Fruit fly (Drosophila melanogaster) Kc167 (cell line): ENCODE results near the gene CG34043.

Experiments
- Myc ChIP-seq: fragments of >200 bp; optimal IDR thresholded peaks from 2 replicates; lab custom pipeline; 2017; ENCODE audit warnings: missing external identifiers
- Sin3A ChIP-seq: fragments of >200 bp; optimal IDR thresholded peaks from 2 replicates; lab custom pipeline; 2018; ENCODE audit warnings: missing external identifiers
- h ChIP-seq: fragments of >200 bp; optimal IDR thresholded peaks from 3 replicates; lab custom pipeline; 2018; ENCODE audit warnings: missing external identifiers
- insv ChIP-seq: fragments of >200 bp; optimal IDR thresholded peaks from 3 replicates; lab custom pipeline; 2018; ENCODE audit warnings: missing external identifiers
- psq ChIP-seq: fragments of >200 bp; optimal IDR thresholded peaks from 2 replicates; lab custom pipeline; 2017; ENCODE audit warnings: missing external identifiers
- ttk ChIP-seq: sonication (Bioruptor generic); optimal IDR thresholded peaks from 2 replicates; lab custom pipeline; 2017; ENCODE audit warnings: missing external identifiers

CG34043 gene

DNA sequence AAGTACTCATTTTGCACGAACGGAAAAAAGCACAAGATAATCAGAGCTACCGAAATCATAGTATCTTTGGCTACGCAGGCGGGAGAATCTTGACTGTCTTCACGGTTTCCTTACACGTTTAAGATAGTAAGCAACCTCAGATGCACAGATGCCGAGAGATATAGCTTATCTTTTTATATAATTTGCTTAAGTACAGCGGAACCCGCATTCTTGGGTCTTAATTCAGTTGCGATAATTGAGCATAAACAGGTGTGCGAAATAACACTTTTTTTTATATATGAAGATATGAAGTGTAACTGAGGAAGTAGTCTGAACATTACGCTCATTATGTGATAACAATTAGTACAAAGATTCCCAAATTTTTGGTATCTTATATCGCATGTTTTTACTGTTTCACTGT is at the start of gene CG34043:
Gene CG34043 (minus strand): TSS at position 101 of the 400 bp plus-strand sequence.
- TF ChIP-seq Myc (lab: Kevin White, UChicago) (no peak), insv (no peak), psq (lab: Kevin White, UChicago) (no peak), Sin3A (lab: Kevin White, UChicago) (no peak), ttk (lab: Kevin White, UChicago) (no peak), h (no peak)

- TF ChIP-seq insv (no peak), ttk (lab: Kevin White, UChicago) (no peak), Myc (lab: Kevin White, UChicago) (no peak), h (no peak), Sin3A (lab: Kevin White, UChicago) (no peak), psq (lab: Kevin White, UChicago) (no peak)
Observed at dm6 chr2L:10327790-10328189, 47.1 kb upstream of the CG34043 start, which contains the start of gene RnrL. RnrL (minus strand) TSS chr2L:10327943.

DNA sequence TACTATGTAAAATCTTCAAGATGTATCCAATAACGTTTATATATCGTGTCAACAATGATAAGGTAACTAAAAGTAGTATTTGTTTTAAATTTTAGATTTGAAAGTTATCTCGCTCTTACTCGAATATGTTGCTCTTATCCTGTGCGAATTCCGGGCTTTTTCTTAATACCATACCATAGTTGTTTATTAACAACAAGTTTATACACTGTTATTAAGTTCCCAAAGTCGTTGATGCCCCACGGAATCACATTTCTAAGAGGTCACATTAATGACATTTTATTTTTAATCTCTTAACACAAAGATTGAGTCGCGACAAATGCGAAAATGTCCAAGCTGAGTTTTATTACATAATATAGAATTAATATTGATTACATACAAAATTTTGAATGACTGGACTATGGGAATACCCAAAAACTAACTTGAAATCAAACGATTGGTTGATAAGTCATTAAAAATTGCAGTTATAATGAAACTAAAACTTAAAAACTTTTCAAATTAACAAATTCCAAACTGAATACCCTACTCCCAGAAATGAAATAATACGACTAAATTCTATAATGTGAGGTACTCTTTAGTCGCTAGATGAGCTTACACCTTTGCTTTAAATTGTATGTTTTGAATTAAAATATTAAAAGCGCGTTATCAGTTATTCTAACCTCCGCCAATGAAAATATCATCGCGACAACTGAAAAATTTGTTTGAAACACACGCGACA is 42.3 kb upstream of the CG34043 start, which contains the start of gene CG5381:
Gene CG5381 (minus strand): TSS at position 330 of the 715 bp plus-strand sequence.
- TF ChIP-seq insv = no peak
- TF ChIP-seq Myc (lab: Kevin White, UChicago) = no peak
- TF ChIP-seq Sin3A (lab: Kevin White, UChicago) = no peak
- no peak for TF ChIP-seq ttk (lab: Kevin White, UChicago)

DNA sequence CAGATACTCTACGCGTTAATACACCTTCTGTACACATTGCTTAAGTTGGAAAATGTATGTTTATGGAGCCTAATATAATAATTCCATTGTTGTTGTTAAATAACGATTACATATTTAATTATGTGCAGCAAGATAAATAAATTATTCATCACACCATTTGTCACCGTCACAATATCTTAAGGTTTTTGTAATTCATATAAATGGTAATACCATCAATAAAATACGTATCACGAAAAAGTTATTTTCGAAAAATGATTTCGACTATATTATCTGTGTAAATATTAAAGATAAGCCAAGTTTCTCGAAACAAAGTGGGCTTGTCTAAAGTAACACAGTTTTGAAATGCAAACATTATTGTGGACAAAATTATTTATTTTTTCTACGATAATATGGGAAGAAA is 41.5 kb upstream of the CG34043 start, which contains the start of gene CG4995:
Gene CG4995 (plus strand): TSS at position 301 of the 400 bp plus-strand sequence.
- TF ChIP-seq insv = no peak
- no peak for TF ChIP-seq Sin3A (lab: Kevin White, UChicago)
- TF ChIP-seq h = no peak
- no peak for TF ChIP-seq ttk (lab: Kevin White, UChicago)
- TF ChIP-seq psq (lab: Kevin White, UChicago) = no peak
- no peak for TF ChIP-seq Myc (lab: Kevin White, UChicago)

DNA sequence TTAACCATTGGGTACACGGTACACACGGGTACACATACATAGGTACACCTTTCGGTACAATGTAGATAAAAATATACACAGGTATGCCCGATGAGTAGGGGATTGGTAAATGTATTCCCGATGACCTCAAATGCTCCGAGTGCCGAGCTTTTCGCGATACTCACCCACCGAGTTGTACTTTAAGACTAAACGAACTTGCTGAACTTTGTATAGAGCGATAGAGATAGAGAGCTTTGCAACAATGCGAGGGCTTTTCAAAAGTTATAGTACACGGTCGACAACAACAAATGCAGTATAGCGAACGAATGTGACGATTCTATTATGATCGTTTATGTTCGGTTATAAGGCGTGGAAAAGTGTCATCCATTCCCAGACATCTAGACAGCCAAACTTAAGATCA is 40.9 kb upstream of the CG34043 start:
- TF ChIP-seq insv (no peak), psq (lab: Kevin White, UChicago) (no peak), h (no peak), Sin3A (lab: Kevin White, UChicago) (no peak), Myc (lab: Kevin White, UChicago) (no peak), ttk (lab: Kevin White, UChicago) (no peak)

DNA sequence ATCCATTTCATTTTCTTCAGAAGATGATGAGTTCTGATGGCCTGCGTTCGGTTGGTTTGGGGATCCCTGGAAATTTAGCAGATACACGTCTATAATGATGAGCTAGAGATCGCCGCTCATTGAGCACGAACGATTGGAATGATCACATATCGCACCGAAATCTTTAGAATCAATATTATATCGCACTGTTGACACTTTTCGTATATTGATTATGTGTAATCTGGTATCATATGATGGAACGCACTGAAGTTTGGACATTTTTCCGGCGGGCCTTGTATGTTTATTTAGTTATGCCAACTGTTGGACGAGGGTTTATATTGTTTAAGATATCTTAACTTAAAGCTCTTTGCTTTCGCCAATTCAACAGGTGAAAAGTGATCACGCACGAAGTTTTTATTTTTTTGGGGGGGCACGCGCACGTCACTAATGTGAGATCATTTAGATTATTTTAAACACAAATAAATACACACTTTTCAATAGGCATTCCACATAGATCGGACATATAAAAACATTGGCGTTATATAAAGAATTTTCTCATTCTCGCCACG is 40.4 kb upstream of the CG34043 start:
- TF ChIP-seq ttk (lab: Kevin White, UChicago) (no peak), Myc (lab: Kevin White, UChicago) (no peak), psq (lab: Kevin White, UChicago) (no peak), h (no peak), insv (no peak), Sin3A (lab: Kevin White, UChicago) (no peak)

DNA sequence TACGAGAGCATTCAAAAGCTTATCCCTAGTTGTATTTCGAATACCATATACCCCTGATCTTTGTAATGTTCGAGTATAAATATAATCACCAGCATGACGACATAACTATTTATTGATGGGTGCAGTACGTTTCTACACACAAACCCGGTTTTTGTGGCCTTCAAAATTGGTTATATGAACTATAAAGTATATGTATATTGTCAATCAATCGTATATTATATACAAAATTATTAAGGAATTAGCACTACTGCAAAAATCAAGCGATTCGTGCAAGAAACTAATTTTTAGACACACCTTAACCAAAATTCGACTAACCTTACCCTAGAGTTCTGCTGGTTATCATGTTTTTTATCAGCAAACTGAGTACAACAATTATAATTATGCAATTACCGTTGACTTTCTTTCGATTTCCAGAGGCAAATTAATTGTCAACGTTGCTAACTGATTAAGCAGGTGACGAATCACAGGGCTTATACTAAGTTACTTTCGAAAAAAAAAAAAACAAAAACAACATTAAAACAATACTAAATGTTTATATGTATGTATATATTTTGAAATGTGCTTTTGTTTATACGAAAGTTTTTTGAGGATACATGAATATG is 39.6 kb upstream of the CG34043 start:
- no peak for TF ChIP-seq insv
- no peak for TF ChIP-seq psq (lab: Kevin White, UChicago)
- no peak for TF ChIP-seq Myc (lab: Kevin White, UChicago)
- TF ChIP-seq ttk (lab: Kevin White, UChicago) = no peak
- TF ChIP-seq Sin3A (lab: Kevin White, UChicago) = no peak
- no peak for TF ChIP-seq h

DNA sequence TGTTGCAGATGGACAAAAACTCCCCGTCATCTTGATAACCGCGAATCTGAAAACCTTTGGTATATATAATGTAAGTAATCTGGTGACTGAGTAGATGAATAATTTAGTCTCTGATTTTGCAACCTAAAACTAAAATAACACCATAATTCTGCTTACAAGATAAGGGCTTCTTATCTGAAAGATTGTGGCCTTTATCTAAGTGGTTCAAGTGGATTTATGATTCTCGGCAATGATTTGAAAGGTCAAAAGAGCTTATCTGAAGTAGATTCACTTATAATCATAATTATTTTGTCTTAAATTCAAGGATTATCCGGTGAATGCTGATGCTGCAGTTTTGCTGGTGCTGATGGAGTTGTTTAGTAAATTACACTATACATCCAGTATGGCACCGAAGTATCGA is 35.2 kb upstream of the CG34043 start:
- TF ChIP-seq ttk (lab: Kevin White, UChicago) (no peak), h (no peak), Myc (lab: Kevin White, UChicago) (no peak)

DNA sequence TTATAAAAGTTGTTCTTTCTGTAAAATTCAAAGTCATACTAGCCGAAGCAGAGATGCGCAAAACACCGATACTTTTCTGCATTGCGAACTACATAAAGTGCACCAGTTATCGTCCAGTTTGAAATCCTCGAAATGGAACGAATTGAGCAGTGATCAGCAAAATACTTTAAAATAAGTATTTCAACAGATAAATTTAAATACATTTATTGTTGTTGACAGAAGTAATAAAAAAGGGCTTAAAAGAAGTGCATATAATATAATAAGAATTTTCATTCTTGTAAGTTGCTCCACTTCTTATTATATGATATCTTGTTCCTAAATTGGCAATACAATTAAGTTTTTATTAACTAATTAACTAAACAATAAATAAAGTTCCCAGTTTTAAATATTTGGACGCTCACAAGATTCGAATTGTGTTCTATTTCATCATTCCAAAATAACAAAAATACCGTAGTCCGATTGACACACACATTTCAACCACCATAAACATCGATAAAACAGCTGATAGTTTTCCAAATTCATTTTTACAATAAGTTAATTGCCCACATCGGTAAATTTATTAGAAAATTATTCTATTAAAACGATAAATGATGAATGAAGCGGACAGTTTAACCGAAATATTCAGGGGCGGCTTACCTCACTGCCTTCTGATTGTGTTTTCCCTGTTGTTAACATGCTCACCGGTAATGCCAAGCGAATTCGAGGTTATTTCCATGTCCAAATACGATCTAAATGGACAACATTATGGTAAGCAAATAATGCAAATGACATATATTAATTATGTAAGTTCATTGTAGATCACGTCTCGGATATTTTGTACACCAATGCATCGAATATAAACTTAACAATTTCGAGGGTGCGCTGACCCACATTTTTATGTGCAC is 33.9 kb upstream of the CG34043 start, which contains the start of the genes Usp14 and CG4972:
Gene Usp14 (minus strand): TSS at position 70 of the 884 bp plus-strand sequence.
Gene CG4972 (plus strand): TSS at position 466 of the 884 bp plus-strand sequence.
- no peak for TF ChIP-seq h
- no peak for TF ChIP-seq psq (lab: Kevin White, UChicago)
- TF ChIP-seq Sin3A (lab: Kevin White, UChicago) = no peak
- TF ChIP-seq insv = no peak
- TF ChIP-seq Myc (lab: Kevin White, UChicago) = no peak
- TF ChIP-seq ttk (lab: Kevin White, UChicago) = no peak

dm6 chr2L:10311822-10312221 is 31.1 kb upstream of the CG34043 start:
- TF ChIP-seq ttk (lab: Kevin White, UChicago) (no peak), psq (lab: Kevin White, UChicago) (no peak), h (no peak), Sin3A (lab: Kevin White, UChicago) (no peak), insv (no peak), Myc (lab: Kevin White, UChicago) (no peak)
